Worm (Caenorhabditis elegans): Measurements from ENCODE around the gene ugt-38.

ugt-38 gene

ce11 chrV:7159391-7159790 is 12.1 kb upstream of the ugt-38 start, which contains the start of gene str-204:
TSS of gene str-204 (plus strand) at chrV:7159691.
- TF ChIP-seq dao-5 (tag; optimal IDR thresholded peaks at IDR 0.05) (no peak), him-1 (tag; optimal IDR thresholded peaks at IDR 0.05) (no peak), W03F9.2 (tag; optimal IDR thresholded peaks at IDR 0.05) (no peak)

- TF ChIP-seq dao-5 (tag; optimal IDR thresholded peaks at IDR 0.05) = no peak
- TF ChIP-seq him-1 (tag; optimal IDR thresholded peaks at IDR 0.05) = no peak
- TF ChIP-seq W03F9.2 (tag; optimal IDR thresholded peaks at IDR 0.05) = no peak
Measured at ce11 chrV:7157089-7157488, 9.8 kb upstream of the ugt-38 start, which contains the start of gene ugt-39. TSS of gene ugt-39 (plus strand) at chrV:7157142.

- TF ChIP-seq dao-5 (tag; optimal IDR thresholded peaks at IDR 0.05) (no peak), him-1 (tag; optimal IDR thresholded peaks at IDR 0.05) (no peak), W03F9.2 (tag; optimal IDR thresholded peaks at IDR 0.05) (no peak)
Measured at ce11 chrV:7156079-7156478, 8.8 kb upstream of the ugt-38 start, which contains the start of gene F10D2.10. TSS of gene F10D2.10 (minus strand) at chrV:7156179.

- no peak for TF ChIP-seq W03F9.2 (tag; optimal IDR thresholded peaks at IDR 0.05)
- no peak for TF ChIP-seq him-1 (tag; optimal IDR thresholded peaks at IDR 0.05)
- TF ChIP-seq dao-5 (tag; optimal IDR thresholded peaks at IDR 0.05) = no peak
Measured at ce11 chrV:7153046-7153445, 5.8 kb upstream of the ugt-38 start, which contains the start of gene fat-7. TSS of gene fat-7 (minus strand) at chrV:7153146.

- TF ChIP-seq dao-5 (tag; optimal IDR thresholded peaks at IDR 0.05) = no peak
- no peak for TF ChIP-seq him-1 (tag; optimal IDR thresholded peaks at IDR 0.05)
- TF ChIP-seq W03F9.2 (tag; optimal IDR thresholded peaks at IDR 0.05) = no peak
Measured at ce11 chrV:7150570-7150969, 3.3 kb upstream of the ugt-38 start, which contains the start of gene F10D2.8. TSS of gene F10D2.8 (minus strand) at chrV:7150714.

- TF ChIP-seq him-1 (tag; optimal IDR thresholded peaks at IDR 0.05) (no peak), dao-5 (tag; optimal IDR thresholded peaks at IDR 0.05) (no peak), W03F9.2 (tag; optimal IDR thresholded peaks at IDR 0.05) (no peak)
Measured at ce11 chrV:7145250-7145850, 1.9 kb downstream of the ugt-38 start, which contains the start of gene ugt-37. TSS of gene ugt-37 (minus strand) at chrV:7145318.

- TF ChIP-seq him-1 (tag; optimal IDR thresholded peaks at IDR 0.05) (no peak), dao-5 (tag; optimal IDR thresholded peaks at IDR 0.05) (no peak), W03F9.2 (tag; optimal IDR thresholded peaks at IDR 0.05) (no peak)
Measured at ce11 chrV:7142661-7143060, 4.6 kb downstream of the ugt-38 start.

- TF ChIP-seq him-1 (tag; optimal IDR thresholded peaks at IDR 0.05) (no peak), dao-5 (tag; optimal IDR thresholded peaks at IDR 0.05) (no peak), W03F9.2 (tag; optimal IDR thresholded peaks at IDR 0.05) (no peak)
Measured at ce11 chrV:7141864-7142263, 5.4 kb downstream of the ugt-38 start, which contains the start of gene ugt-40. TSS of gene ugt-40 (minus strand) at chrV:7141964.

ce11 chrV:7140368-7140767 is 6.9 kb downstream of the ugt-38 start:
- no peak for TF ChIP-seq dao-5 (tag; optimal IDR thresholded peaks at IDR 0.05)
- TF ChIP-seq him-1 (tag; optimal IDR thresholded peaks at IDR 0.05) = no peak
- TF ChIP-seq W03F9.2 (tag; optimal IDR thresholded peaks at IDR 0.05) = no peak

ce11 chrV:7138320-7138719 is 8.9 kb downstream of the ugt-38 start, which contains the start of gene str-112:
TSS of gene str-112 (minus strand) at chrV:7138420.
- TF ChIP-seq him-1 (tag; optimal IDR thresholded peaks at IDR 0.05) (no peak), W03F9.2 (tag; optimal IDR thresholded peaks at IDR 0.05) (no peak), dao-5 (tag; optimal IDR thresholded peaks at IDR 0.05) (no peak)

- no peak for TF ChIP-seq W03F9.2 (tag; optimal IDR thresholded peaks at IDR 0.05)
- TF ChIP-seq dao-5 (tag; optimal IDR thresholded peaks at IDR 0.05) = no peak
- no peak for TF ChIP-seq him-1 (tag; optimal IDR thresholded peaks at IDR 0.05)
Measured at ce11 chrV:7136859-7137258, 10.4 kb downstream of the ugt-38 start.

ce11 chrV:7133963-7134362 is 13.3 kb downstream of the ugt-38 start, which contains the start of gene F10D2.16:
TSS of gene F10D2.16 (plus strand) at chrV:7134263.
- TF ChIP-seq him-1 (tag; optimal IDR thresholded peaks at IDR 0.05) (no peak), dao-5 (tag; optimal IDR thresholded peaks at IDR 0.05) (no peak), W03F9.2 (tag; optimal IDR thresholded peaks at IDR 0.05) (no peak)

- TF ChIP-seq W03F9.2 (tag; optimal IDR thresholded peaks at IDR 0.05) (no peak), him-1 (tag; optimal IDR thresholded peaks at IDR 0.05) (no peak), dao-5 (tag; optimal IDR thresholded peaks at IDR 0.05) (no peak)
Measured at ce11 chrV:7132248-7132647, 15.0 kb downstream of the ugt-38 start, which contains the start of gene sre-10. TSS of gene sre-10 (plus strand) at chrV:7132548.

- TF ChIP-seq him-1 (tag; optimal IDR thresholded peaks at IDR 0.05) (no peak), dao-5 (tag; optimal IDR thresholded peaks at IDR 0.05) (no peak)
Measured at ce11 chrV:7130974-7131373, 16.3 kb downstream of the ugt-38 start, which contains the start of gene srx-36. TSS of gene srx-36 (minus strand) at chrV:7131074.
